Worm (Caenorhabditis elegans) whole organism, dauer: ENCODE data around the gene F37A8.2.

Experiments
- unc-62 ChIP-seq: sonication (generic microtip); optimal IDR thresholded peaks from 2 replicates; lab custom pipeline; 2017; ENCODE audit warnings: missing biosample characterization, missing genetic modification reagents, missing genetic modification characterization

Gene F37A8.2

DNA sequence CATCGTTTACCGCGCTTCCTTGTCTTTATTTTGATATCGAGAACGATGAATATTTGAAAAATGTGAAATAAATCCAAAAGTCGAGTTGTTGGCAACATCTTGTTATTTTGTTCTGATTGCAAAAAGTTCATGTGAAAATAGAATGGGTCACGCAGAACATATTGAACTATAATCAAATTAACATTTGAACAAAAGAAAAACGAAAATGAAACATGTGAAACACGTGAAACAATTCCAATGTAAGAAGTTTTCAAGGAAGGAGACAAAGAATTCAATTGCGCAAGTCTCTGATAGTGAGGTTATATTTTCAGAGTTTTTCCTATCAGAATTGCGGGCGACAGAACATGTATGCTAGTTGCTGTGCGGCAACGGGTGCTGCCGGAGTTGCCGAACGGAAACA is at the start of gene F37A8.2:
TSS of gene F37A8.2 (minus strand) at position 101 of the 400 bp plus-strand sequence.
- TF ChIP-seq unc-62 (GFP tag; lab: Kevin White, UChicago): no peak

DNA sequence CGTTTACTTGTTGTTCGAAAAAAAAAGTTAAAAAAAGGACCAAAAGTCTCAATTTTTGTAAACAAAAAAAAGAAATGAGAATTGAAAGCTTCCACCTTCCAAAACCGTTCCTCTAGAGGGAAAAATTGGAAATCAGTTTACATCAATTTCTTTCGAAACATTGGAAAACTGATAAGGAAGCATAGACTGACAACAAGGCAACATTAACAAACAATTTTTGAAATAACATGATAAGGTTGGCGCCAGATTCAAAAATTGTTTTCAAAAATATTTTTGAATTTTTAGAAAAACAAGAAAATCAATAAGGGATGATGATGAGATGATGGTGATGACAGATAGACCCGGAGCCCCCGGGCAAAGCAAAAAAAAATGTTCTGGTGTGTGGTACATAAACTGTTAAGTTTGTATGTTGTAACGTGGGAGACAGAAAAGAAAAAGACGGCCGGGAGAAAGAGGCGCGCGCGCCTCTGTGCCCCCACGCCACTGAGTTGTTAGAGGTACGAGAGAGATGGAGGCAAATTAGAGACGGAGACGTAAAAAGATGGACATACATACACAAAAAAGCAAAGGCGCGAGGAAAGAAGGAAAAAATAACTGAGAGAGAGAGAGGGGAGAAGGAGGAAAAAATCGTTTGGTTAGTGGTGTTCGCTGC is 48.8 kb upstream of the F37A8.2 start:
- TF ChIP-seq unc-62 (GFP tag; lab: Kevin White, UChicago): no peak

DNA sequence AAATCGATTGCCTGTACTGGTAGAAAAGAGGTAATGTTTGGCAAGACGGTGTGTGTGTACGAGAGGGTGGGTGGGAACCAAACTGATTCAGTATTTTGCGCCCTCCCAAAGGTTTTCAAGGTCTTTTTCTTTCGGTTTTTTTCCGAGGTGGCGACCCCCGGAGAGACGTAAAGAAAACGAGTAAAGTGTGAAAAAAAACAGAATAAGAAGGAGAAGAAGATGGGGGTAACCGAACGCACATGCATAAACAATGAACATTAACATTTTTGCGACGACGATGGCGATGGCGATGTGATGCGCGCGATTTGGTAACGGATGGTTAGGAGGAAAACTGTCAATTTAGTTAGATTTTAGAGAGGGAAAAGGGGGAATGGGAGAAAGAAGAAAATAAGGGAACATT is 47.1 kb upstream of the F37A8.2 start:
- TF ChIP-seq unc-62 (GFP tag; lab: Kevin White, UChicago): no peak

DNA sequence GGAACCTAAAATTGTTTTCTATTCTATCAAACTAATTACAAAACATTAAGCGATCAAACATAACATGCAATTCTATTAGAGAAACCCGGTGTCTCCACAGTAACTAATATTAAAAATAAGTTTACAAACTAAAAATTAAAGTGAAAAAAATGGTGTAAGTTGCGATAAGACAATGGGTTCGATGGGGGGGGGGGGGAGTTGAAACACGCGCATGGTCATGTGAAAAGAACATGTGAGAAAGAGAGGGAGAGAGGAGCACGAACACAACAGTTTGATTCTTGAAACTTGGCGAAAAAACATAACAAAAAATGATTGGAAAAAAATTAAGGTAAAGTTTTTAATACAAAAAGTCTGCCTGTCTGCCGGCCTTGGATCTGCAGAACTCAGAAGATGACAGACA is 45.7 kb upstream of the F37A8.2 start:
- no peak for TF ChIP-seq unc-62 (GFP tag; lab: Kevin White, UChicago)

DNA sequence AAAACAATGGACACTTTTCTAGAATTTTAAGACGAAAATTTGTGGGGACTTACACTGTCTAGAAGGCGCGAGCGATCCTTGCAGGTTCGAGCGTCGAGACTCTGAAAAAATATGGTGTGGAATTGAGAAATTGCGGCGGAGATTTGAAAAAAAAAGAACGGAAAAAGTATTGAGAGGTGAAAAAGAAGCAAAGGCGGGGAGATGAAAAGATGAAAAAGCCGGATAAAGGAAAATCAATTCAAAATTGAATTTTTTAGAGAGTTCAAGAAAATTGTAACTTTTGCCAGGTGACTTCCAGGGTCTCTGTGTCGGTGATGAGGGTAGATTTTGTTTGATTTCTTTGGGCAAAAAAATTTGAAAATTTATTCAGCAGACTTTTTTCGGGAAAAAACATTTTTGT is 45.0 kb upstream of the F37A8.2 start, which contains the start of gene msi-1:
TSS of gene msi-1 (minus strand) at position 101 of the 400 bp plus-strand sequence.
- no peak for TF ChIP-seq unc-62 (GFP tag; lab: Kevin White, UChicago)

DNA sequence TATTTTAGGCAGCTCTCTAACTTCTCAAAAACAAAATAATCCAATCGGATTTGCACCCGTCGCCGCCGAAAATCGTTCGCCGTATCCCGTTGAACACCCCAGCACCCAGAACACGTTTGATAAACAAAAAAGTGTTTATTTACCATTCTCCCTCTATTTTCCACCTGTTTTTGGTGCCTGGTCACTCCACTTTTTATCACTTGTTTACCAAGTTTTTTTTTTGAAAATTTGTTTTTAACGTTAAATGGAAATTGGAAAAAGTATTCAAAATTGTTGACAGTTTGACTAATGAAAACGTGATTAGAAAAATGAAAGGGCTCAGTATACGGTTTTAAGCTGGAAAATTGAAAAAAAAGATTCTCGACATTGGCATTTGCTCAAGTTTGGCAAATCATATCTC is 43.7 kb upstream of the F37A8.2 start:
- no peak for TF ChIP-seq unc-62 (GFP tag; lab: Kevin White, UChicago)

DNA sequence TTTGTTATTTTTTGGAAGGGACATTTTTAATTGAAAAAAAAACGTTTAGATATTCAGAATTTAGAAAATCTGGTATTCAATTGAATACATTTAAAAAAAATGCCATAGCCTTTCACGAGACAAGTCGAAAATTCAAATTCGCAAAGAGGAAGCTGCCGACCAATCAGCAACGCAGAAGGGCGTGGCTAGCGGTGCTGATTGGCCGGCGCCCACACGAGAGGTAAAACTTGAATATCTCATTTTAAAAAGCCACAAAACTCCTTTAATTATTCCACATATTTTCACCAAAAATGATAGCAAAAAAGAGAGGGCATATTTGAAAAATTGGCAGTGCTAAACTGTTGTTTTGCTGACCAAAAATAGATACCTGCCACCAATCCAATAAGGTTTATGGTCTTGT is 43.2 kb upstream of the F37A8.2 start:
- no peak for TF ChIP-seq unc-62 (GFP tag; lab: Kevin White, UChicago)

DNA sequence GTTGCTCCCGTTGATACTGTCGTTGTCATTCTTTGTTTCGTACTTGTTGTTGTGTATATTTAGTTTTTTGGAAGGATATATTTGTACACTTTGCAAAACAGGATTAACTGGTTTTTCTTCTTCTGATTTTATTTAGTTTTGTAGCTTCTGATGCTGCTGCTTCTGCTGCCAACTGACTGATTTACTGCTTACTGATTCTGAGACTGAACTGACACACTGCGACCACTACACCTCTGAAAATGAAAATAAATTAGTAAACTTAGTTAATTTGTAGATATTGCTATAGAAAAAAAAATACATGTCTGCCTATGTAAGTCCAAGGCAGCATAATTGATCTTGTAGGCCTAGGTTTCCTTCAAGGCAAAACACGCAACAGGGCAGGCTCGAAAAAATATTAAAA is 41.4 kb upstream of the F37A8.2 start, which contains the start of gene R10E9.4:
TSS of gene R10E9.4 (minus strand) at position 101 of the 400 bp plus-strand sequence.
- no peak for TF ChIP-seq unc-62 (GFP tag; lab: Kevin White, UChicago)

DNA sequence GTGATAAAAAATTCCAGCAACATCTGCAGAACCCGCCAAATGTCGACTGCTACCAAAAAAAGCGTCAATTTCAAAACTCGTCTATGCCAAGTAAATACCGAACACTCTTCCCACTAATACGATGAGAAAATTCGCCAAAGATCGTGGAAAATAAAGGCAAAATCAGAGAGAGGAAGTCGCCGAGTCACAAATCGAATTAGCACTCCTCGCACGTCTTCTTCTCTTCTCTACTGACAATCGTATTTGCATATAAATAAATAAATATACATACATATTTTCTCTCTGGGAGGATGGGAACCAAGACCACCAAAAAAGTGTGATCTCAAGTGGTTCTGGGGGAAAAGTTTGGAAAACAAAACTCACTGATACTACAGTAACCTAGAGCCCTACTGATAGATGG is 39.1 kb upstream of the F37A8.2 start:
- no peak for TF ChIP-seq unc-62 (GFP tag; lab: Kevin White, UChicago)

DNA sequence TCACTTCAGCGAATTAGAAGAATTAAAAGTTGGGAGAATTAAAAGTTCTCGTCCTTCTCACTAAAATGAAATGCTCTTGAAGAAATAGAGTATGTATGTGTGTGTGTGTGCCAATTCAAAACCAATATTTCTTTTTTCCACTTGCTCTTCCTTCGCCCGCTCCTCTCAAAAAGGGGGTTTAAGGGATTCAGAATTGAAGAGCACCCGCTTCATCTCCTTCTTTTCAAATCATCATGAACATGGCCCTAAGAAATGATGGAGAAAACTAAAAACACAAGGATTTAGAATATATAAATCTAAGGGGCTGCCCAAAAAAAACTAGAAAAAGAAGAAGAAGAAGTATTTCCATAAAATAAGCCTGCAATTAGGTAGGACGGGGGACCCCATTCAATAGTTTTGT is 37.8 kb upstream of the F37A8.2 start:
- no peak for TF ChIP-seq unc-62 (GFP tag; lab: Kevin White, UChicago)

DNA sequence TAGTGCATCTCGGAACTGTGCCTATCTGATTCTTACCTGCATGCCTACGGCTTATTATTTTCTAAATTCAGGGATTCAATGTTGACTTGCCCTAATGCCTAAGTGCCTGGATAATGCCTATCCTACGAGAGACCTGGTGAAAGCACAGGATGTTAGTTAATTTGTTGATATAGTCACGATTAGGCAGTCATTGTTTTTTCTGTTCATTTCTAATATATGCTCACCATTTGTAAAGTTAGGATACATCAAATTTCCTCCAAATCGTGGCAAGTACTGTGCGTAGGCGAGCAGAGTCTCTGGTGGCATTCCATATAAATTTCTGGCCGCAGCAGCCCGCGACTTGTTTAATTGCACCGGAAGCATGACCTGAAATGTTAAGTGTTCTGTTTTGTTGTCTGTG is 34.8 kb upstream of the F37A8.2 start:
- TF ChIP-seq unc-62 (GFP tag; lab: Kevin White, UChicago): no peak

DNA sequence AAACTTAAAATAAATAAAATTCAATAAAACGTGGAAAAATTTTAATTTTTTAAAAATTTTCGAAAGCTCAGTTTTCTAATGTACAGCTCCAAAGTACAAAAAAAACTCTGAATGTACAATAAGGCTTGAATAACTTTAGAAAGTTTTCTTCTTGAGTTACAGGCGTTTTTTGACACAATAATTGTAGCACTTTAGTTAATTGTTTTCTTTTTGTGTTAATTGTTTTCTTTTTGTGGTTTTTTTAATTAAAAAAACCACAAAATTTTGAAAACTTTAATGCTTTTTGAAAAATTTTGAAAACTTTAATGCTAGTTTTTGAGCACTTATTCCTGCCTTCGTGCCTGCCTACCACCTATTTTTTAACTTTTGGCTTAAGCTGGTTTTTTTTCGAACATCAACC is 32.9 kb upstream of the F37A8.2 start, which contains the start of gene R10E9.2:
TSS of gene R10E9.2 (minus strand) at position 101 of the 400 bp plus-strand sequence.
- no peak for TF ChIP-seq unc-62 (GFP tag; lab: Kevin White, UChicago)

DNA sequence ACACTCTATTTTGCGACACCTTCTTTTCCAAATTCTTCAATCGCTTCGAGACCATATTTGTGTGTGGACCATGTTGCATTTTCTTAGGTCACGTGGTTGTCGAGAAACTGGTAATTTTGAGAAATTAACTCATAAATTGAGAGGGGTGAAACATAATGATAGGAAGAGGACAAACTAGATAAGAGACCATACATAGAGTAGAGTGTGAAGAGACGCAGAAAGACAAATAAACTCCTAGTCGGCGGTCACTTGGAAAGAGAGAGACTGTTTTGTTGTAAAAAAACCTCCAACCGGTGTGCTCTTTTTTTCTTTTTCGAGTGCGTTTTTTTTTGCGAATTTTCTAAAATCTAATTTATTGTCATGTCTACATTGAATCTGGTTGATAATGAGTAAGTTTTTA is 28.7 kb upstream of the F37A8.2 start, which contains the start of gene R10E9.3:
TSS of gene R10E9.3 (plus strand) at position 235 of the 400 bp plus-strand sequence.
- no peak for TF ChIP-seq unc-62 (GFP tag; lab: Kevin White, UChicago)

DNA sequence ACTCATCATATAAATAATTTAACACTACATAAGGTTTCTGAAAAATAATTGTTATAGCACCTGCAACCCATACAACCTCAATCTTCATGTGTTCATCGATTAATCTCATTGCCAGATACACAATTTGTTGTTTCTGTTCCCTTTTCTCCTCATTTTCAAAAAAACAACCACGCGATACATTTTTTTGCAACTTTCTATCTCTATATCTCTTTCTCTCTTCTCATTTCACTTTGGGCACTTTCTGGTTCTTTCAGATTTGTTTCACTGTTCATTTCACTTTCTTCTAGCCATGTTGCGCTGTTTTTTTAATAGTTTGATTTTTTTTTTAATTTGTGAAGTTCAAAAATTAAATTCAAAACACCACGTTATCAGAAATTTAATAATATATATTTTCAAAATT is 27.9 kb upstream of the F37A8.2 start:
- no peak for TF ChIP-seq unc-62 (GFP tag; lab: Kevin White, UChicago)

DNA sequence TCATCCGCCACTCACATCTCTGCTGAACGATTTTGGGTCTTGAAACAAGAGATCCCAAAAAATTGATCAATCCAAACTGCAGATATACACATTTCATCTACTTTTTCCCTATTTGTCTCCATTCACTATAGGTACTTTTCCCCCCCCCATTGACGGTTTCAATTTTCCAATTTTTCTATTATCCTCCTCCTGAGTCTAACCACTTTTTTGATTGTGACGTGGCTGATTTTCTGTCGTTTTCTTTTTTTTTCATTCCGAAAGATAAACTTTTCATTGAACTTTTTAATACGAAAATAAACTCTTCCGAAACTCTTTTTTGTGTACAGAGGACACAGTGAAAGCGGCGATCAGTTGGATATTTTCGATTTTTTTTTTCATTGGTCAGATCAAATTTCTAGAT is 26.5 kb upstream of the F37A8.2 start:
- no peak for TF ChIP-seq unc-62 (GFP tag; lab: Kevin White, UChicago)

DNA sequence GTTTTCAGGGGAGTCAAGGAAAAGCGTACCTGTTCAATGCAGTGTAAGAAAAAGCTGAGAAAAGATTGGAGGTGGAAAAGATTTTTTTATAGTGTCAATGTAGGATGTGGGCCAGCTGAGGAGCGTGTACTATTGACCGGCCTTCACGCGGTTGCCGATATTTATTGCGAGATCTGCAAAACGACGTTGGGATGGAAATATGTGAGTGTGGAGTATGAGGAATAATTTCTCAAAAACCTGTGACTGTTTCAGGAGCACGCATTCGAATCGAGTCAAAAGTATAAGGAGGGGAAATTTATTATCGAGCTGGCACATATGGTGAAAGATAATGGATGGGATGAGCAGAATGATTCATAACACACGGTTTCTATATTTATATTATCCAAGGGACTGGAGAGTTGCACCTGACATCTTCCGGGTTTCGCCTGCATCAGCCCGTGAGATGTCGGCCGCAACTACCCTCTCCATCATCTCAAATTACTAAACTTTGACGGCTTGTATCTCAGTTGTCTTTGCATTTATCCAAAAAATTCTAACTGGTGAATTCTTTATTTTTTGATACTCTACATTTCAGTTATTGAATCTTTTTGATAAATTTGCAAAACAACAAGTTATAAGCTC is 25.9 kb upstream of the F37A8.2 start:
- TF ChIP-seq unc-62 (GFP tag; lab: Kevin White, UChicago): no peak

DNA sequence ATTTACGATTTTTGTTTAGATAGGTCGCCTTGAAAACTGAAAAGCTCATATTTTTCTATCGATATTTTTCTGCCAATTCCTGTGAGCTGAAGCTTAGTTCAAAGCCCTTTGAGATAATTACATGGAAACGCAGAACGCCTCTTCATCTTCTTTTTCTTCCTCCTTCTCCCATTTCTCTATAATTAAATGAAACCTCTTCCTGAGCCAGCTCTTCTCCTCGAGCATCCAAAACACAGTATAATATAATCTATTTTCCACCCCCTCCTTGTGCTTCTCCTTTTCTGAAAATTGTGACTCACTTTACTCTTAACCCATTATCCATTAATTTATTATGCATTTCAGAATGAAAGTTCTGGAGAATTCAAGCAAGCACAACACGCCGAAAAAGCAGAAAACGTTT is 25.0 kb upstream of the F37A8.2 start, which contains the start of gene F37A8.5:
TSS of gene F37A8.5 (plus strand) at position 332 of the 400 bp plus-strand sequence.
- TF ChIP-seq unc-62 (GFP tag; lab: Kevin White, UChicago): no peak
